Worm (Caenorhabditis elegans) whole organism, midembryonic: ENCODE measurements around the gene nhr-108.

ENCODE experiments used
- T22C8.4 ChIP-seq: fragments of 200-800 bp; sonication (Bioruptor generic); IDR thresholded peaks from 2 replicates; pipeline ENCODE4 v1.3.6; 2022; ENCODE audit warnings: missing genetic modification characterization, missing compliant biosample characterization
- cog-1 ChIP-seq: sonication (generic microtip); optimal IDR thresholded peaks from 2 replicates; lab custom pipeline; 2016; ENCODE audit warnings: missing genetic modification characterization, missing compliant biosample characterization
- flt-1 ChIP-seq: fragments of 200-800 bp; sonication (Bioruptor generic); IDR thresholded peaks from 2 replicates; pipeline ENCODE4 v1.3.6; 2022; ENCODE audit warnings: missing genetic modification characterization, missing compliant biosample characterization
- klf-2 ChIP-seq: fragments of 200-800 bp; sonication (Bioruptor generic); conservative IDR thresholded peaks from 2 replicates; pipeline ENCODE4 v1.3.6; 2022; ENCODE audit warnings: missing genetic modification reagents, missing genetic modification characterization, missing compliant biosample characterization
- med-1 ChIP-seq: sonication (generic microtip); optimal IDR thresholded peaks from 2 replicates; lab custom pipeline; 2017; ENCODE audit warnings: missing genetic modification characterization, mild to moderate bottlenecking, missing compliant biosample characterization, antibody characterized with exemption, missing genetic modification reagents; ENCODE audit not compliant: insufficient read depth
- tab-1 ChIP-seq: fragments of 200-800 bp; sonication (Bioruptor generic); IDR thresholded peaks from 2 replicates; pipeline ENCODE4 v1.3.6; 2022; ENCODE audit warnings: missing genetic modification characterization, missing compliant biosample characterization
- ztf-23 ChIP-seq: fragments of 200-800 bp; sonication (Bioruptor generic); IDR thresholded peaks from 2 replicates; pipeline ENCODE4 v1.3.6; 2022; ENCODE audit warnings: missing genetic modification reagents, missing genetic modification characterization, missing compliant biosample characterization
- ztf-29 ChIP-seq: fragments of 200-800 bp; sonication (Bioruptor generic); IDR thresholded peaks from 2 replicates; pipeline ENCODE4 v1.3.6; 2022; ENCODE audit warnings: missing genetic modification reagents, missing genetic modification characterization, missing compliant biosample characterization

DNA sequence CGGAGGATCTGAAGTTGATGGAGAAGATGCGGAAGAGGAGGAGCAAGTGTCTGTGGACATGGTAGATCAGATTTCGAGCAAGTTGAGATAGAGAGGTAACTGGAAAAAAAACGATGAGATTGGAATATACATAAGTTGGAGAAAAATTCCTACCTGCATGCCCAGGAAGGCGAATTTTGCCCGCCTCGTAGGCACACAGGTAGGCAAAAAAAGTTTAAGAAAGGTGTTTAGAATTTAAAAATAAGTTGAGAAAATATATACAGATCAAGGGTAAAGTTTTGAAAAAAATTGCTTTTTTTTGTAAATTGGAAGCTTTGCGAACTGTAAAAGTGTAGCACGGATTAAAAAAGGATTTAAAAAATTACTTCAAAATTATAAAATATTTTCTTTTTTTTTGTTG is 44.8 kb downstream of the nhr-108 start, which contains the start of gene nhr-84:
- TF ChIP-seq med-1 (GFP tag; lab: Kevin White, UChicago): no peak
- TF ChIP-seq T22C8.4 (GFP tag; lab: Robert Waterston, UW): no peak
- TF ChIP-seq ztf-23: no peak
- TF ChIP-seq cog-1 (tag; lab: Kevin White, UChicago): no peak
- no peak for TF ChIP-seq flt-1 (GFP tag; lab: Robert Waterston, UW)
- no peak for TF ChIP-seq ztf-29 (GFP tag; lab: Robert Waterston, UW)
- TF ChIP-seq tab-1 (GFP tag; lab: Robert Waterston, UW): no peak
- TF ChIP-seq klf-2: no peak
